Worm (Caenorhabditis elegans) whole organism, L4 larva: ENCODE measurements around the gene nlp-68.

Experiments used
- ama-1 ChIP-seq: fragments of 150-350 bp; optimal IDR thresholded peaks from 2 replicates; lab custom pipeline; 2014; ENCODE audit warnings: inconsistent platforms, mixed read lengths
- lin-13 ChIP-seq: fragments of 150-350 bp; optimal IDR thresholded peaks from 2 replicates; lab custom pipeline; 2014; ENCODE audit warnings: missing biosample characterization, missing genetic modification reagents, missing genetic modification characterization
- lin-39 ChIP-seq: fragments of 150-350 bp; optimal IDR thresholded peaks from 2 replicates; lab custom pipeline; 2014; ENCODE audit warnings: missing biosample characterization, missing genetic modification reagents, missing genetic modification characterization
- nhr-42 ChIP-seq: fragments of 200-800 bp; sonication (Bioruptor generic); IDR thresholded peaks from 2 replicates; pipeline ENCODE4 v1.3.6; 2022; ENCODE audit warnings: missing genetic modification characterization, missing compliant biosample characterization
- snpc-4 ChIP-seq: fragments of 150-350 bp; optimal IDR thresholded peaks from 2 replicates; lab custom pipeline; 2014; ENCODE audit warnings: missing biosample characterization, missing genetic modification characterization
- unc-130 ChIP-seq: sonication (generic microtip); optimal IDR thresholded peaks from 2 replicates; lab custom pipeline; 2016; ENCODE audit warnings: missing genetic modification reagents, missing genetic modification characterization, missing compliant biosample characterization
- zag-1 ChIP-seq: fragments of 150-350 bp; optimal IDR thresholded peaks from 2 replicates; lab custom pipeline; 2014; ENCODE audit warnings: missing biosample characterization, missing genetic modification characterization

DNA sequence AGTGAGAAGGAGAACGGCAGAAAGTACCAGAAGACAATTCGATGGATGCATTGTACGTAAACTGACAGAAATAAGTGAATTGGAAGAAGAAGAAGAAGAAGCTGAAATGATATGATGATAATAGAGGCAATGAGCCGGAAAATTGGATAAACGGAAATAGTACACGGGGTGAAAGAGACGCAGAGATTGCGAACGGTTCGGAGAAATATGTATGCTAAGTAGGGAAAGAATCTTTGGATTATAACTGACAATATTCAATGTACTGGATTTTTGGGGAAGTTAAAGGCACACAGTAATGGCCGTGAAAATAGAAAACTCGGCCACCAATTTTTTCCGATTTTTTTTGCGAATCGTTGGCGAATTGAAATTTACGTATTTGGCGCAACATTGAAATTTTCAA, 36.4 kb upstream of the nlp-68 start, which contains the start of gene Y45F3A.4:
- TF ChIP-seq unc-130 (GFP tag; lab: Kevin White, UChicago) (no peak), snpc-4 (tag; lab: Kevin White, UChicago) (no peak), nhr-42 (no peak), lin-39 (tag; lab: Kevin White, UChicago) (no peak), ama-1 (no peak), zag-1 (no peak), lin-13 (no peak)
